Fruit fly (Drosophila melanogaster) whole organism, embryonic: Measurements from ENCODE around the gene Pop4.

Experiments used
- Awh ChIP-seq: fragments of 200-800 bp; sonication (Bioruptor generic); IDR thresholded peaks from 2 replicates; pipeline ENCODE4, ENCODE4 v1.3.6; 2022; ENCODE audit warnings: missing biosample characterization, missing genetic modification characterization
- CG11247 ChIP-seq: fragments of 200-800 bp; sonication (Bioruptor generic); IDR thresholded peaks from 2 replicates; pipeline ENCODE4 v1.3.6; 2022; ENCODE audit warnings: missing biosample characterization, missing genetic modification characterization
- CG11696 ChIP-seq: fragments of 200-800 bp; sonication (Bioruptor generic); IDR thresholded peaks from 2 replicates; pipeline ENCODE4 v1.3.6; 2022; ENCODE audit warnings: missing biosample characterization, missing genetic modification characterization
- CG12236 ChIP-seq: fragments of 200-800 bp; sonication (Bioruptor generic); optimal IDR thresholded peaks from 2 replicates; lab custom pipeline; 2016; ENCODE audit warnings: missing biosample characterization, missing genetic modification characterization
- CG1603 ChIP-seq: fragments of 200-800 bp; sonication (Bioruptor generic); optimal IDR thresholded peaks from 2 replicates; lab custom pipeline; 2019; ENCODE audit warnings: missing biosample characterization, mild to moderate bottlenecking, missing genetic modification characterization, moderate library complexity
- CG17568 ChIP-seq: fragments of 200-800 bp; sonication (Bioruptor generic); optimal IDR thresholded peaks from 2 replicates; lab custom pipeline; 2018; ENCODE audit warnings: missing biosample characterization, mild to moderate bottlenecking, missing genetic modification characterization, moderate library complexity
- CG2199 ChIP-seq: fragments of 200-800 bp; sonication (Bioruptor generic); IDR thresholded peaks from 3 replicates; pipeline ENCODE4 v1.3.6; 2022; ENCODE audit warnings: missing biosample characterization, missing genetic modification characterization
- CG2875 ChIP-seq: fragments of 200-800 bp; sonication (Bioruptor generic); optimal IDR thresholded peaks from 2 replicates; lab custom pipeline; 2017; ENCODE audit warnings: missing biosample characterization, mild to moderate bottlenecking, missing genetic modification characterization, missing genetic modification reagents
- CG31224 ChIP-seq: fragments of 200-800 bp; sonication (Bioruptor generic); IDR thresholded peaks from 2 replicates; pipeline ENCODE4 v1.3.6; 2022; ENCODE audit warnings: missing biosample characterization, missing genetic modification characterization
- CG31441 ChIP-seq: fragments of 200-800 bp; sonication (Bioruptor generic); IDR thresholded peaks from 2 replicates; pipeline ENCODE4 v1.3.6; 2022; ENCODE audit warnings: missing biosample characterization, missing genetic modification characterization
- CG4360 ChIP-seq: fragments of 200-800 bp; sonication (Bioruptor generic); IDR thresholded peaks from 2 replicates; pipeline ENCODE4 v1.3.6; 2022; ENCODE audit warnings: missing biosample characterization, missing genetic modification characterization
- CG8359 ChIP-seq: fragments of 200-800 bp; sonication (Bioruptor generic); optimal IDR thresholded peaks from 2 replicates; lab custom pipeline; 2017; ENCODE audit warnings: missing biosample characterization, mild to moderate bottlenecking, missing genetic modification characterization, borderline replicate concordance
- CG9437 ChIP-seq: fragments of 200-800 bp; sonication (Bioruptor generic); optimal IDR thresholded peaks from 2 replicates; lab custom pipeline; 2018; ENCODE audit warnings: missing biosample characterization, mild to moderate bottlenecking, missing genetic modification characterization
- CG9817 ChIP-seq: fragments of 200-800 bp; sonication (Bioruptor generic); optimal IDR thresholded peaks from 2 replicates; lab custom pipeline; 2018; ENCODE audit warnings: missing biosample characterization, mild to moderate bottlenecking, missing genetic modification characterization, moderate library complexity
- Ets65A ChIP-seq: fragments of 200-800 bp; sonication (Bioruptor generic); peaks from one replicate; lab custom pipeline; 2016; ENCODE audit warnings: missing biosample characterization, missing genetic modification characterization
- HLH3B ChIP-seq: fragments of 200-800 bp; sonication (Bioruptor generic); IDR thresholded peaks from 2 replicates; pipeline ENCODE4 v1.3.6; 2022; ENCODE audit warnings: missing biosample characterization, missing genetic modification characterization
- Hr39 ChIP-seq: fragments of >200 bp; optimal IDR thresholded peaks from 2 replicates; lab custom pipeline; 2017
- Hr51 ChIP-seq, 2 experiments: fragments of 200-800 bp; sonication (Bioruptor generic); optimal IDR thresholded peaks; 2 replicates in 1 of 2; 3 replicates in 1 of 2; lab custom pipeline; 2016 to 2018; ENCODE audit warnings: missing biosample characterization in 2 of 2, missing genetic modification characterization in 2 of 2, mild to moderate bottlenecking in 1 of 2, moderate library complexity in 1 of 2
- Lim3 ChIP-seq: fragments of 200-800 bp; sonication (Bioruptor generic); IDR thresholded peaks from 2 replicates; pipeline ENCODE4 v1.3.6; 2022; ENCODE audit warnings: missing biosample characterization, missing genetic modification characterization
- Med ChIP-seq: fragments of 200-800 bp; sonication (Bioruptor generic); peaks from one replicate; lab custom pipeline; 2016; ENCODE audit warnings: missing biosample characterization, missing genetic modification characterization, mild to moderate bottlenecking, inconsistent platforms, moderate library complexity
- Neu2 ChIP-seq: fragments of 200-800 bp; sonication (Bioruptor generic); optimal IDR thresholded peaks from 3 replicates; lab custom pipeline; 2016; ENCODE audit warnings: missing biosample characterization, missing genetic modification characterization, borderline replicate concordance
- Nf-YB ChIP-seq: fragments of 200-800 bp; sonication (Bioruptor generic); optimal IDR thresholded peaks from 3 replicates; lab custom pipeline; 2019; ENCODE audit warnings: missing biosample characterization, mild to moderate bottlenecking, missing genetic modification characterization, moderate library complexity
- Nf-YC ChIP-seq: fragments of 200-800 bp; optimal IDR thresholded peaks from 3 replicates; lab custom pipeline; 2019; ENCODE audit warnings: missing biosample characterization, mild to moderate bottlenecking, missing genetic modification characterization, moderate library complexity
- Pdp1 ChIP-seq, 2 experiments: fragments of 200-800 bp; sonication (Bioruptor generic); optimal IDR thresholded peaks; 3 replicates each; lab custom pipeline; 2016; ENCODE audit warnings: missing biosample characterization in 2 of 2, missing genetic modification characterization in 2 of 2, mild to moderate bottlenecking in 1 of 2, moderate library complexity in 1 of 2
- Xrp1 ChIP-seq: fragments of 200-800 bp; sonication (Bioruptor generic); IDR thresholded peaks from 2 replicates; pipeline ENCODE4 v1.3.6; 2022; ENCODE audit warnings: missing biosample characterization, missing genetic modification characterization
- abd-A ChIP-seq: fragments of 200-800 bp; sonication (Bioruptor generic); optimal IDR thresholded peaks from 3 replicates; lab custom pipeline; 2019; ENCODE audit warnings: missing biosample characterization, mild to moderate bottlenecking, missing genetic modification characterization, moderate library complexity
- amos ChIP-seq: fragments of 200-800 bp; sonication (Bioruptor generic); IDR thresholded peaks from 2 replicates; pipeline ENCODE4 v1.3.6; 2022; ENCODE audit warnings: missing biosample characterization, missing genetic modification characterization; ENCODE audit not compliant: partially characterized antibody
- cg ChIP-seq: fragments of 200-800 bp; sonication (Bioruptor generic); optimal IDR thresholded peaks from 3 replicates; lab custom pipeline; 2019; ENCODE audit warnings: missing biosample characterization, mild to moderate bottlenecking, missing genetic modification characterization, moderate library complexity
- crol ChIP-seq: fragments of 200-800 bp; sonication (Bioruptor generic); IDR thresholded peaks from 2 replicates; pipeline ENCODE4 v1.3.6; 2022; ENCODE audit warnings: missing biosample characterization, missing genetic modification characterization
- danr ChIP-seq: fragments of 200-800 bp; sonication (Bioruptor generic); IDR thresholded peaks from 2 replicates; pipeline ENCODE4 v1.3.6; 2022; ENCODE audit warnings: missing biosample characterization, missing genetic modification characterization
- exex ChIP-seq: fragments of 200-800 bp; sonication (Bioruptor generic); optimal IDR thresholded peaks from 4 replicates; lab custom pipeline; 2018; ENCODE audit warnings: missing biosample characterization, mild to moderate bottlenecking, missing genetic modification characterization, moderate library complexity
- fd64A ChIP-seq: fragments of 200-800 bp; sonication (Bioruptor generic); optimal IDR thresholded peaks from 3 replicates; lab custom pipeline; 2018; ENCODE audit warnings: missing biosample characterization, mild to moderate bottlenecking, missing genetic modification characterization
- gcm ChIP-seq: fragments of 200-800 bp; sonication (Bioruptor generic); optimal IDR thresholded peaks from 2 replicates; lab custom pipeline; 2019; ENCODE audit warnings: missing biosample characterization, mild to moderate bottlenecking, missing genetic modification characterization, moderate library complexity
- gem ChIP-seq: fragments of 200-800 bp; sonication (Bioruptor generic); optimal IDR thresholded peaks from 2 replicates; lab custom pipeline; 2019; ENCODE audit warnings: missing biosample characterization, mild to moderate bottlenecking, missing genetic modification characterization, moderate library complexity
- gsb-n ChIP-seq: fragments of 200-800 bp; sonication (Bioruptor generic); optimal IDR thresholded peaks from 3 replicates; lab custom pipeline; 2018; ENCODE audit warnings: missing biosample characterization, mild to moderate bottlenecking, missing genetic modification characterization
- kni ChIP-seq: fragments of 200-800 bp; sonication (Bioruptor generic); optimal IDR thresholded peaks from 3 replicates; lab custom pipeline; 2017; ENCODE audit warnings: mild to moderate bottlenecking, missing biosample characterization, missing genetic modification reagents, missing genetic modification characterization
- oc ChIP-seq: fragments of 200-800 bp; sonication (Bioruptor generic); optimal IDR thresholded peaks from 2 replicates; lab custom pipeline; 2018; ENCODE audit warnings: missing biosample characterization, mild to moderate bottlenecking, missing genetic modification characterization, moderate library complexity
- pnt ChIP-seq: fragments of 200-800 bp; sonication (Bioruptor generic); optimal IDR thresholded peaks from 3 replicates; lab custom pipeline; 2016; ENCODE audit warnings: missing biosample characterization, missing genetic modification characterization
- prd ChIP-seq, 3 experiments: fragments of >200 bp in 2 of 3; fragments of 200-800 bp in 1 of 3; sonication (Bioruptor generic) in 1 of 3; optimal IDR thresholded peaks in 2 of 3; IDR thresholded peaks in 1 of 3; 2 replicates in 2 of 3; 3 replicates in 1 of 3; pipeline versions ENCODE4 v1.3.6 to Lab custom; 2017 to 2022; ENCODE audit warnings: missing biosample characterization in 1 of 3, missing genetic modification characterization in 1 of 3
- pros ChIP-seq: fragments of 200-800 bp; sonication (Bioruptor generic); optimal IDR thresholded peaks from 3 replicates; lab custom pipeline; 2019; ENCODE audit warnings: missing biosample characterization, mild to moderate bottlenecking, missing genetic modification characterization, moderate library complexity
- sens ChIP-seq: fragments of 200-800 bp; sonication (Bioruptor generic); peaks from one replicate; lab custom pipeline; 2016; ENCODE audit warnings: missing biosample characterization, missing genetic modification characterization
- sens-2 ChIP-seq: fragments of 200-800 bp; sonication (Bioruptor generic); IDR thresholded peaks from 2 replicates; pipeline ENCODE4 v1.3.6; 2022; ENCODE audit warnings: missing biosample characterization, missing genetic modification characterization
- seq ChIP-seq: fragments of 200-800 bp; sonication (Bioruptor generic); IDR thresholded peaks from 2 replicates; pipeline ENCODE4 v1.3.6; 2022; ENCODE audit warnings: missing biosample characterization, missing genetic modification characterization
- sqz ChIP-seq: fragments of 200-800 bp; sonication (Bioruptor generic); optimal IDR thresholded peaks from 3 replicates; lab custom pipeline; 2018; ENCODE audit warnings: missing biosample characterization, mild to moderate bottlenecking, missing genetic modification characterization
- stc ChIP-seq: fragments of 200-800 bp; sonication (Bioruptor generic); IDR thresholded peaks from 2 replicates; pipeline ENCODE4 v1.3.6; 2022; ENCODE audit warnings: missing biosample characterization, missing genetic modification characterization
- sug ChIP-seq: fragments of 200-800 bp; optimal IDR thresholded peaks from 2 replicates; lab custom pipeline; 2019; ENCODE audit warnings: missing biosample characterization, mild to moderate bottlenecking, missing genetic modification characterization, moderate library complexity
- tin ChIP-seq: fragments of 200-800 bp; sonication (Bioruptor generic); optimal IDR thresholded peaks from 3 replicates; lab custom pipeline; 2016; ENCODE audit warnings: missing biosample characterization, missing genetic modification characterization

Pop4 gene

DNA sequence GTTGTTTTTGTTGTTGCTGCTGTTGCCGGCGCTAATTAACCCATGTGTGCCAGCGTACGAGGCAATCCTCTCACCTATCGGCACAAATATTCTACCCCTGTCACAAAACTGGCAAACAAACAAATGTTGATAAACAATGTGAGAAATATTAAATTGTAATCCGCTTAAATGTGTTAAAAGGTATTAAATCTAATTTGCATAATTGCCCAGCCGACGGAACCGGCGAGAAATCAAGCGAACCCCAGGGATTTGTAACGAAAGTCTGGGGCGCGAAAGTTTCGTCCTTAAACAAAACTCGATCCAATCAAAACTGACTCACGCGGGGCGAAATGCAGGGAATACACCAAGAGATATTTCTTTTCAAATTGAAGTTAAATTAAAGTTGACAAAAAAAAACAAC, 21.7 kb downstream of the Pop4 start:
- TF ChIP-seq sens (GFP tag; lab: Kevin White, UChicago), result peak; percentile 26
- peak; percentile 60 for TF ChIP-seq Ets65A (GFP tag; lab: Kevin White, UChicago)
- peak; percentile 38 for TF ChIP-seq sqz (GFP tag; lab: Kevin White, UChicago)
- no peak for TF ChIP-seq HLH3B
- TF ChIP-seq CG11696 (GFP tag; lab: Robert Waterston, UW), result no peak
- no peak for TF ChIP-seq CG2875
- TF ChIP-seq Neu2 (GFP tag; lab: Kevin White, UChicago), result no peak
- peak; percentile 16 for TF ChIP-seq gem (tag; lab: Kevin White, UChicago)
- TF ChIP-seq pnt (GFP tag; lab: Kevin White, UChicago), result no peak
- no peak for TF ChIP-seq sens-2 (GFP tag; lab: Robert Waterston, UW)
- TF ChIP-seq CG9817 (tag; lab: Kevin White, UChicago), result no peak
- no peak for TF ChIP-seq CG1603 (tag; lab: Kevin White, UChicago)
- TF ChIP-seq cg (GFP tag; lab: Kevin White, UChicago), result no peak
- no peak for TF ChIP-seq CG8359
- TF ChIP-seq CG9437 (GFP tag; lab: Kevin White, UChicago), result no peak
- no peak for TF ChIP-seq danr (GFP tag; lab: Robert Waterston, UW)
- TF ChIP-seq stc (GFP tag; lab: Robert Waterston, UW), result no peak
- 0 out of 2 replicates have a peak, but pooled peaks have one; percentile 16 for TF ChIP-seq CG4360 (GFP tag; lab: Robert Waterston, UW)
- 0 out of 2 replicates have a peak, but pooled peaks have one; percentile 17 for TF ChIP-seq CG31441
- TF ChIP-seq Pdp1 (GFP tag; optimal IDR thresholded peaks at IDR 0.05; lab: Kevin White, UChicago), result no peak
- peak; percentile 83 for TF ChIP-seq oc (tag; lab: Kevin White, UChicago)
- no peak for TF ChIP-seq prd (optimal IDR thresholded peaks at IDR 0.05; lab: Kevin White, UChicago)
- 0 out of 3 replicates have a peak, but pooled peaks have one; percentile 6 for TF ChIP-seq prd (GFP tag; IDR thresholded peaks at IDR 0.05; lab: Robert Waterston, UW)
- peak; percentile 29; the same call in 1 of the 2 replicates for TF ChIP-seq Xrp1 (GFP tag; lab: Robert Waterston, UW)
- no peak for TF ChIP-seq CG17568 (GFP tag; lab: Kevin White, UChicago)

- no peak for TF ChIP-seq amos (GFP tag; lab: Robert Waterston, UW)
- TF ChIP-seq Nf-YB (GFP tag; lab: Kevin White, UChicago), result peak; percentile 71
- no peak for TF ChIP-seq CG31224 (GFP tag; lab: Robert Waterston, UW)
- TF ChIP-seq Hr39 (lab: Kevin White, UChicago), result peak; percentile 10
- peak; percentile 81 for TF ChIP-seq abd-A (tag; lab: Kevin White, UChicago)
- peak; percentile 12 for TF ChIP-seq oc (tag; lab: Kevin White, UChicago)
- no peak for TF ChIP-seq sug (tag; lab: Kevin White, UChicago)
- TF ChIP-seq Hr51 (GFP tag; optimal IDR thresholded peaks at IDR 0.05; lab: Kevin White, UChicago), result peak in 1 of 2 experiments; percentile 12
- peak; percentile 34 for TF ChIP-seq kni (GFP tag; lab: Kevin White, UChicago)
- TF ChIP-seq gsb-n (tag; lab: Kevin White, UChicago), result peak; percentile 7
- TF ChIP-seq pros (GFP tag; lab: Kevin White, UChicago), result peak; percentile 87
- no peak for TF ChIP-seq fd64A (GFP tag; lab: Kevin White, UChicago)
- TF ChIP-seq CG2199, result 0 out of 3 replicates have a peak, but pooled peaks have one; percentile 13
- TF ChIP-seq Lim3 (GFP tag; lab: Robert Waterston, UW), result peak; percentile 39; the same call in 1 of the 2 replicates
- TF ChIP-seq Awh, result 0 out of 2 replicates have a peak, but pooled peaks have one; percentile 31
- TF ChIP-seq exex (tag; lab: Kevin White, UChicago), result peak; percentile 57
- no peak for TF ChIP-seq CG12236
- peak; percentile 96 for TF ChIP-seq crol (GFP tag; lab: Robert Waterston, UW)
- peak; percentile 66 for TF ChIP-seq gcm (GFP tag; lab: Kevin White, UChicago)
- peak; percentile 20 for TF ChIP-seq Med (GFP tag; lab: Kevin White, UChicago)
- TF ChIP-seq tin (GFP tag; lab: Kevin White, UChicago), result no peak
- TF ChIP-seq CG4360 (GFP tag; lab: Robert Waterston, UW), result peak; percentile 34; the same call in 1 of the 2 replicates
- TF ChIP-seq Nf-YC (tag; lab: Kevin White, UChicago), result peak; percentile 87
- 0 out of 2 replicates have a peak, but pooled peaks have one; percentile 9 for TF ChIP-seq CG11247
- peak; percentile 62; the same call in 1 of the 2 replicates for TF ChIP-seq seq (GFP tag; lab: Robert Waterston, UW)
These were observed 23.5 kb downstream of the Pop4 start for dm6 chr3L:7954967-7955366.
